Worm (Caenorhabditis elegans): ENCODE results near the gene F25E5.8.

ce11 chrV:7386052-7386573, 49.6 kb upstream of the F25E5.8 start, which contains the start of gene srp-6:
- TF ChIP-seq efl-1 (optimal IDR thresholded peaks at IDR 0.05) (no peak), efl-1 (GFP tag; optimal IDR thresholded peaks at IDR 0.05 in 1 of 2) (peak in 1 of 2 experiments; percentile 5), nhr-76 (tag; optimal IDR thresholded peaks at IDR 0.05) (no peak), skn-1 (tag; optimal IDR thresholded peaks at IDR 0.05) (no peak), nhr-90 (tag; optimal IDR thresholded peaks at IDR 0.05; ENCODE audit: poor library complexity) (no peak), nhr-237 (tag; optimal IDR thresholded peaks at IDR 0.05) (no peak), ztf-11 (tag; optimal IDR thresholded peaks at IDR 0.05) (no peak), pag-3 (tag; optimal IDR thresholded peaks at IDR 0.05; ENCODE audit: borderline replicate concordance, insufficient read depth) (no peak)
